Fruit fly (Drosophila melanogaster): ENCODE measurements around the gene Smyd5.

Gene Smyd5

dm6 chr3R:21190797-21191401, 27.7 kb downstream of the Smyd5 start:
- TF ChIP-seq CG17801 (GFP tag; optimal IDR thresholded peaks at IDR 0.05; ENCODE audit: partially characterized antibody): no peak

dm6 chr3R:21189520-21190180, 28.9 kb downstream of the Smyd5 start:
- TF ChIP-seq CG17801 (GFP tag; optimal IDR thresholded peaks at IDR 0.05; ENCODE audit: partially characterized antibody): no peak

- TF ChIP-seq CG17801 (GFP tag; optimal IDR thresholded peaks at IDR 0.05; ENCODE audit: partially characterized antibody): peak; percentile 77
Observed at dm6 chr3R:21188540-21189276, 29.9 kb downstream of the Smyd5 start.

dm6 chr3R:21187394-21188392, 30.9 kb downstream of the Smyd5 start:
- no peak for TF ChIP-seq CG17801 (GFP tag; optimal IDR thresholded peaks at IDR 0.05; ENCODE audit: partially characterized antibody)

- TF ChIP-seq CG17801 (GFP tag; optimal IDR thresholded peaks at IDR 0.05; ENCODE audit: partially characterized antibody): no peak
Observed at dm6 chr3R:21186606-21187393, 31.8 kb downstream of the Smyd5 start.

dm6 chr3R:21185655-21186054, 32.9 kb downstream of the Smyd5 start:
- TF ChIP-seq CG17801 (GFP tag; optimal IDR thresholded peaks at IDR 0.05; ENCODE audit: partially characterized antibody): no peak

dm6 chr3R:21184373-21185132, 34.0 kb downstream of the Smyd5 start:
- TF ChIP-seq CG17801 (GFP tag; optimal IDR thresholded peaks at IDR 0.05; ENCODE audit: partially characterized antibody): peak; percentile 30

dm6 chr3R:21181957-21182356, 36.6 kb downstream of the Smyd5 start:
- TF ChIP-seq CG17801 (GFP tag; optimal IDR thresholded peaks at IDR 0.05; ENCODE audit: partially characterized antibody): no peak

dm6 chr3R:21180391-21180796, 38.2 kb downstream of the Smyd5 start:
- TF ChIP-seq CG17801 (GFP tag; optimal IDR thresholded peaks at IDR 0.05; ENCODE audit: partially characterized antibody): no peak

dm6 chr3R:21179592-21180390, 38.8 kb downstream of the Smyd5 start:
- no peak for TF ChIP-seq CG17801 (GFP tag; optimal IDR thresholded peaks at IDR 0.05; ENCODE audit: partially characterized antibody)

- TF ChIP-seq CG17801 (GFP tag; optimal IDR thresholded peaks at IDR 0.05; ENCODE audit: partially characterized antibody): no peak
Observed at dm6 chr3R:21176663-21177145, 41.9 kb downstream of the Smyd5 start.

- peak; percentile 52 for TF ChIP-seq CG17801 (GFP tag; optimal IDR thresholded peaks at IDR 0.05; ENCODE audit: partially characterized antibody)
Observed at dm6 chr3R:21169525-21170149, 49.0 kb downstream of the Smyd5 start.
